Fruit fly (Drosophila melanogaster) whole organism, embryonic: ENCODE data around the gene Noa36.

ENCODE experiments used
- B-H2 ChIP-seq: fragments of 200-800 bp; sonication (Bioruptor generic); optimal IDR thresholded peaks from 2 replicates; lab custom pipeline; 2018; ENCODE audit warnings: missing biosample characterization, mild to moderate bottlenecking, missing genetic modification characterization
- Bteb2 ChIP-seq: fragments of 200-800 bp; sonication (Bioruptor generic); optimal IDR thresholded peaks from 2 replicates; lab custom pipeline; 2016; ENCODE audit warnings: missing biosample characterization, missing genetic modification characterization
- CG11085 ChIP-seq: fragments of 200-800 bp; sonication (Bioruptor generic); IDR thresholded peaks from 2 replicates; pipeline ENCODE4 v1.3.6; 2022; ENCODE audit warnings: missing biosample characterization, missing genetic modification characterization
- CG11560 ChIP-seq: fragments of 200-800 bp; sonication (Bioruptor generic); IDR thresholded peaks from 3 replicates; pipeline ENCODE4 v1.3.6; 2022; ENCODE audit warnings: missing biosample characterization, missing genetic modification characterization
- CG14710 ChIP-seq: fragments of 200-800 bp; sonication (Bioruptor generic); optimal IDR thresholded peaks from 3 replicates; lab custom pipeline; 2019; ENCODE audit warnings: missing biosample characterization, mild to moderate bottlenecking, missing genetic modification characterization, moderate library complexity
- CG14860 ChIP-seq: fragments of 200-800 bp; sonication (Bioruptor generic); IDR thresholded peaks from 3 replicates; pipeline ENCODE4 v1.3.6; 2022; ENCODE audit warnings: missing biosample characterization, missing genetic modification characterization; ENCODE audit not compliant: partially characterized antibody
- CG15696 ChIP-seq: fragments of 200-800 bp; sonication (Bioruptor generic); optimal IDR thresholded peaks from 2 replicates; lab custom pipeline; 2019; ENCODE audit warnings: missing biosample characterization, mild to moderate bottlenecking, missing genetic modification characterization, moderate library complexity
- CG16815 ChIP-seq: fragments of 200-800 bp; sonication (Bioruptor generic); optimal IDR thresholded peaks from 3 replicates; lab custom pipeline; 2017; ENCODE audit warnings: missing biosample characterization, mild to moderate bottlenecking, missing genetic modification characterization
- CG17328 ChIP-seq: fragments of 200-800 bp; sonication (Bioruptor generic); IDR thresholded peaks from 2 replicates; pipeline ENCODE4 v1.3.6; 2022; ENCODE audit warnings: missing biosample characterization, missing genetic modification characterization
- CG3163 ChIP-seq: fragments of 200-800 bp; sonication (Bioruptor generic); optimal IDR thresholded peaks from 3 replicates; lab custom pipeline; 2016; ENCODE audit warnings: missing biosample characterization, missing genetic modification characterization
- CG3838 ChIP-seq: fragments of 200-800 bp; sonication (Bioruptor generic); optimal IDR thresholded peaks from 3 replicates; lab custom pipeline; 2016; ENCODE audit warnings: missing biosample characterization, missing genetic modification characterization
- CG4617 ChIP-seq: fragments of 200-800 bp; sonication (Bioruptor generic); optimal IDR thresholded peaks from 3 replicates; lab custom pipeline; 2016; ENCODE audit warnings: missing biosample characterization, missing genetic modification characterization, borderline replicate concordance
- CG5953 ChIP-seq: fragments of 200-800 bp; sonication (Bioruptor generic); IDR thresholded peaks from 2 replicates; pipeline ENCODE4 v1.3.6; 2022; ENCODE audit warnings: missing biosample characterization, missing genetic modification characterization
- CG6813 ChIP-seq: fragments of 200-800 bp; sonication (Bioruptor generic); optimal IDR thresholded peaks from 2 replicates; lab custom pipeline; 2017; ENCODE audit warnings: missing biosample characterization, missing genetic modification characterization, mild to moderate bottlenecking, moderate library complexity, missing genetic modification reagents
- CG6854 ChIP-seq: fragments of 200-800 bp; sonication (Bioruptor generic); optimal IDR thresholded peaks from 3 replicates; lab custom pipeline; 2017; ENCODE audit warnings: missing biosample characterization, mild to moderate bottlenecking, missing genetic modification characterization
- CG7839 ChIP-seq: fragments of 200-800 bp; sonication (Bioruptor generic); optimal IDR thresholded peaks from 3 replicates; lab custom pipeline; 2018; ENCODE audit warnings: missing biosample characterization, mild to moderate bottlenecking, missing genetic modification characterization, moderate library complexity
- CG8290 ChIP-seq, 3 experiments: fragments of 200-800 bp; sonication (Bioruptor generic); optimal IDR thresholded peaks; 2 replicates each; lab custom pipeline; 2016 to 2019; ENCODE audit warnings: missing biosample characterization in 3 of 3, missing genetic modification characterization in 3 of 3, mild to moderate bottlenecking in 2 of 3, moderate library complexity in 1 of 3
- CG8765 ChIP-seq: fragments of 200-800 bp; sonication (Bioruptor generic); IDR thresholded peaks from 2 replicates; pipeline ENCODE4 v1.3.6; 2022; ENCODE audit warnings: missing biosample characterization, missing genetic modification characterization
- Dad ChIP-seq: fragments of 200-800 bp; sonication (Bioruptor generic); optimal IDR thresholded peaks from 3 replicates; lab custom pipeline; 2016; ENCODE audit warnings: missing biosample characterization, missing genetic modification characterization
- Gug ChIP-seq: fragments of 200-800 bp; sonication (Bioruptor generic); IDR thresholded peaks from 4 replicates; pipeline ENCODE4 v1.3.6; 2022; ENCODE audit warnings: missing biosample characterization, missing genetic modification characterization
- Hsf ChIP-seq: fragments of 200-800 bp; sonication (Bioruptor generic); optimal IDR thresholded peaks from 3 replicates; lab custom pipeline; 2016; ENCODE audit warnings: missing biosample characterization, missing genetic modification characterization
- Lhr ChIP-seq: fragments of 200-800 bp; sonication (Bioruptor generic); optimal IDR thresholded peaks from 3 replicates; lab custom pipeline; 2017; ENCODE audit warnings: mild to moderate bottlenecking, missing biosample characterization, missing genetic modification reagents, missing genetic modification characterization
- Optix ChIP-seq: fragments of 200-800 bp; sonication (Bioruptor generic); IDR thresholded peaks from 3 replicates; pipeline ENCODE4 v1.3.6; 2022; ENCODE audit warnings: missing biosample characterization, missing genetic modification characterization
- Sin3A ChIP-seq: fragments of >200 bp; optimal IDR thresholded peaks from 2 replicates; lab custom pipeline; 2018
- Sox100B ChIP-seq: fragments of 200-800 bp; sonication (Bioruptor generic); optimal IDR thresholded peaks from 3 replicates; lab custom pipeline; 2018; ENCODE audit warnings: missing biosample characterization, mild to moderate bottlenecking, missing genetic modification characterization
- Sry-δ ChIP-seq: fragments of 200-800 bp; sonication (Bioruptor generic); optimal IDR thresholded peaks from 2 replicates; lab custom pipeline; 2016; ENCODE audit warnings: missing biosample characterization, missing genetic modification characterization
- Xrp1 ChIP-seq: fragments of 200-800 bp; sonication (Bioruptor generic); IDR thresholded peaks from 2 replicates; pipeline ENCODE4 v1.3.6; 2022; ENCODE audit warnings: missing biosample characterization, missing genetic modification characterization
- bab2 ChIP-seq: fragments of 200-800 bp; sonication (Bioruptor generic); optimal IDR thresholded peaks from 2 replicates; lab custom pipeline; 2016; ENCODE audit warnings: missing biosample characterization, missing genetic modification characterization
- bigmax ChIP-seq: fragments of 200-800 bp; sonication (Bioruptor generic); optimal IDR thresholded peaks from 2 replicates; lab custom pipeline; 2018; ENCODE audit warnings: missing biosample characterization, mild to moderate bottlenecking, missing genetic modification characterization
- br ChIP-seq: fragments of >200 bp; optimal IDR thresholded peaks from 2 replicates; lab custom pipeline; 2017
- chn ChIP-seq: fragments of 200-800 bp; sonication (Bioruptor generic); optimal IDR thresholded peaks from 2 replicates; lab custom pipeline; 2016; ENCODE audit warnings: missing biosample characterization, missing genetic modification characterization
- crc ChIP-seq: fragments of 200-800 bp; sonication (Bioruptor generic); optimal IDR thresholded peaks from 2 replicates; lab custom pipeline; 2016; ENCODE audit warnings: missing biosample characterization, missing genetic modification characterization
- disco-r ChIP-seq: fragments of 200-800 bp; sonication (Bioruptor generic); optimal IDR thresholded peaks from 2 replicates; lab custom pipeline; 2016; ENCODE audit warnings: missing biosample characterization, missing genetic modification characterization
- emc ChIP-seq: fragments of 200-800 bp; sonication (Bioruptor generic); optimal IDR thresholded peaks from 2 replicates; lab custom pipeline; 2016; ENCODE audit warnings: missing biosample characterization, missing genetic modification characterization
- grau ChIP-seq: fragments of 200-800 bp; optimal IDR thresholded peaks from 3 replicates; lab custom pipeline; 2019; ENCODE audit warnings: missing biosample characterization, mild to moderate bottlenecking, missing genetic modification characterization, moderate library complexity
- h ChIP-seq: fragments of >200 bp; optimal IDR thresholded peaks from 2 replicates; lab custom pipeline; 2017
- ham ChIP-seq: fragments of 200-800 bp; sonication (Bioruptor generic); IDR thresholded peaks from 2 replicates; pipeline ENCODE4 v1.3.6; 2022; ENCODE audit warnings: missing biosample characterization, missing genetic modification characterization
- her ChIP-seq: fragments of 200-800 bp; sonication (Bioruptor generic); optimal IDR thresholded peaks from 2 replicates; lab custom pipeline; 2016; ENCODE audit warnings: missing biosample characterization, missing genetic modification characterization
- hth ChIP-seq: fragments of >200 bp; optimal IDR thresholded peaks from 2 replicates; lab custom pipeline; 2017; ENCODE audit warnings: inconsistent platforms
- jing ChIP-seq: fragments of 200-800 bp; sonication (Bioruptor generic); optimal IDR thresholded peaks from 2 replicates; lab custom pipeline; 2018; ENCODE audit warnings: missing biosample characterization, mild to moderate bottlenecking, missing genetic modification characterization
- mld ChIP-seq: fragments of 200-800 bp; sonication (Bioruptor generic); IDR thresholded peaks from 3 replicates; pipeline ENCODE4 v1.3.6; 2022; ENCODE audit warnings: missing biosample characterization, missing genetic modification characterization; ENCODE audit not compliant: partially characterized antibody
- nom ChIP-seq: fragments of 200-800 bp; sonication (Bioruptor generic); optimal IDR thresholded peaks from 2 replicates; lab custom pipeline; 2017; ENCODE audit warnings: missing biosample characterization, missing genetic modification characterization, mild to moderate bottlenecking, moderate library complexity, missing genetic modification reagents
- pho ChIP-seq: fragments of 200-800 bp; sonication (Bioruptor generic); optimal IDR thresholded peaks from 2 replicates; lab custom pipeline; 2016; ENCODE audit warnings: missing biosample characterization, missing genetic modification characterization
- pnt ChIP-seq: fragments of 200-800 bp; sonication (Bioruptor generic); optimal IDR thresholded peaks from 3 replicates; lab custom pipeline; 2016; ENCODE audit warnings: missing biosample characterization, missing genetic modification characterization
- rib ChIP-seq: fragments of 200-800 bp; sonication (Bioruptor generic); IDR thresholded peaks from 2 replicates; pipeline ENCODE4 v1.3.6; 2022; ENCODE audit warnings: missing biosample characterization, missing genetic modification characterization
- row ChIP-seq: fragments of 200-800 bp; sonication (Bioruptor generic); IDR thresholded peaks from 3 replicates; pipeline ENCODE4 v1.3.6; 2022; ENCODE audit warnings: missing biosample characterization, missing genetic modification characterization
- sisA ChIP-seq: fragments of 200-800 bp; sonication (Bioruptor generic); IDR thresholded peaks from 2 replicates; pipeline ENCODE4 v1.3.6; 2022; ENCODE audit warnings: missing biosample characterization, missing genetic modification characterization
- tgo ChIP-seq: fragments of 200-800 bp; sonication (Bioruptor generic); IDR thresholded peaks from 3 replicates; pipeline ENCODE4 v1.3.6; 2022; ENCODE audit warnings: missing biosample characterization, missing genetic modification characterization
- toy ChIP-seq: fragments of 200-800 bp; sonication (Bioruptor generic); IDR thresholded peaks from 2 replicates; pipeline ENCODE4 v1.3.6; 2022; ENCODE audit warnings: missing biosample characterization, missing genetic modification characterization
- unc-4 ChIP-seq: fragments of 200-800 bp; sonication (Bioruptor generic); IDR thresholded peaks from 2 replicates; pipeline ENCODE4 v1.3.6; 2022; ENCODE audit warnings: missing biosample characterization, missing genetic modification characterization; ENCODE audit not compliant: partially characterized antibody
- usp ChIP-seq: fragments of >200 bp; optimal IDR thresholded peaks from 2 replicates; lab custom pipeline; 2017; ENCODE audit warnings: missing biosample characterization, missing genetic modification characterization
- zen2 ChIP-seq: fragments of 200-800 bp; sonication (Bioruptor generic); IDR thresholded peaks from 3 replicates; pipeline ENCODE4 v1.3.6; 2022; ENCODE audit warnings: missing biosample characterization, missing genetic modification characterization; ENCODE audit not compliant: partially characterized antibody

The Noa36 gene

dm6 chr3R:28600144-28600792 lies 1.2 kb upstream of the Noa36 start (continued):
- TF ChIP-seq CG7839 (tag; lab: Kevin White, UChicago) (no peak), Dad (GFP tag; lab: Kevin White, UChicago) (no peak), Sox100B (GFP tag; lab: Kevin White, UChicago) (no peak), toy (no peak), tgo (GFP tag; lab: Robert Waterston, UW) (no peak), grau (no peak), Xrp1 (GFP tag; lab: Robert Waterston, UW) (no peak), nom (GFP tag; lab: Kevin White, UChicago) (peak; percentile 62), CG17328 (no peak), CG5953 (GFP tag; lab: Robert Waterston, UW) (no peak), Hsf (peak; percentile 5), unc-4 (GFP tag; lab: Robert Waterston, UW) (peak; percentile 33; the same call in 1 of the 2 replicates), pnt (GFP tag; lab: Kevin White, UChicago) (no peak), CG14710 (tag; lab: Kevin White, UChicago) (peak; percentile 48), usp (GFP tag; lab: Kevin White, UChicago) (no peak), zen2 (peak; percentile 35; the same call in 1 of the 3 replicates), Lhr (GFP tag; lab: Kevin White, UChicago) (peak; percentile 46), jing (no peak), Optix (GFP tag; lab: Robert Waterston, UW) (no peak), CG15696 (tag; lab: Kevin White, UChicago) (peak; percentile 9), h (lab: Kevin White, UChicago) (no peak), her (GFP tag; lab: Kevin White, UChicago) (peak; percentile 19), mld (no peak), CG16815 (GFP tag; lab: Kevin White, UChicago) (no peak), CG11085 (GFP tag; lab: Robert Waterston, UW) (no peak), br (lab: Kevin White, UChicago) (no peak), crc (no peak), rib (GFP tag; lab: Robert Waterston, UW) (no peak), disco-r (GFP tag; lab: Kevin White, UChicago) (no peak), chn (no peak), bab2 (no peak), CG6813 (GFP tag; lab: Kevin White, UChicago) (peak; percentile 13), CG3163 (GFP tag; lab: Kevin White, UChicago) (no peak), CG8290 (GFP tag; optimal IDR thresholded peaks at IDR 0.05; lab: Kevin White, UChicago) (peak; percentile 28), CG8290 (tag; optimal IDR thresholded peaks at IDR 0.05; lab: Kevin White, UChicago) (no peak), emc (GFP tag; lab: Kevin White, UChicago) (no peak), Bteb2 (GFP tag; lab: Kevin White, UChicago) (no peak), Sin3A (lab: Kevin White, UChicago) (no peak), CG3838 (GFP tag; lab: Kevin White, UChicago) (no peak), pho (peak; percentile 44), CG11560 (tag; lab: Robert Waterston, UW) (peak; percentile 98), CG4617 (peak; percentile 13), hth (lab: Kevin White, UChicago) (no peak), Sry-δ (peak; percentile 68), ham (GFP tag; lab: Robert Waterston, UW) (no peak), Gug (GFP tag; lab: Robert Waterston, UW) (no peak), sisA (no peak), row (GFP tag; lab: Robert Waterston, UW) (peak; percentile 18; the same call in 1 of the 3 replicates), CG14860 (GFP tag; lab: Robert Waterston, UW) (no peak), B-H2 (GFP tag; lab: Kevin White, UChicago) (peak; percentile 30), CG8765 (GFP tag; lab: Robert Waterston, UW) (no peak), bigmax (peak; percentile 99), CG6854 (no peak)
